Worm (Caenorhabditis elegans): ENCODE results near the gene F55G1.15.

The F55G1.15 gene

DNA sequence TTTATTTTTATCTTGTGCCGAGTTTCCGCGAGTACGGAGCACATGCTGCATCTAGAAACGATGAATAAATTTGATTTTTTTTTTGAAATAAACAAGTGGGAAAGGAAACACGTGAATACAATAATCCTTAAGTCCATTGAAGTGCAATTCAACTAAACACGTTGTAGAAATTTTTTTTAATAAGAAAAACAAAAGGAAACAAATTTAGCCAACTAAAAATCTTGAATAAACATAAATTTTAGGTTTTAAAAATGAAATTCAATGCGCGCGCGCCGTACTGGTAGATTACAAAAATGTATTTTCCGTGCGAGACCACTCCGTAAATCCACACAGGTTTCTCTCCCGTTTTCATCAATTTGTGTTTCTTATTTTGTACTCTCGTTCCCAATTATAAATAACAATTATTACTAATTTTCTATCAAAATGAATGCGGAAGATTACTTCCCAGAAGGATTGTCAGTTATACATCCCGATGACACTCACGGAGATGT, 28.0 kb downstream of the F55G1.15 start, which contains the start of the genes plk-3 and F55G1.6:
plk-3 (minus strand) TSS at position 51 of the 491 bp plus-strand sequence.
F55G1.6 (plus strand) TSS at position 359 of the 491 bp plus-strand sequence.
- TF ChIP-seq hlh-30 (tag; optimal IDR thresholded peaks at IDR 0.05; ENCODE audit: insufficient read depth) (no peak), rbr-2 (tag; optimal IDR thresholded peaks at IDR 0.05) (no peak), dpl-1 (GFP tag; optimal IDR thresholded peaks at IDR 0.05) (no peak), ceh-62 (tag; optimal IDR thresholded peaks at IDR 0.05) (no peak), F10B5.3 (tag; optimal IDR thresholded peaks at IDR 0.05) (no peak), unc-130 (GFP tag; optimal IDR thresholded peaks at IDR 0.05) (peak; percentile 11), R02D3.7 (tag; optimal IDR thresholded peaks at IDR 0.05) (no peak), hif-1 (tag; optimal IDR thresholded peaks at IDR 0.05) (no peak)

- peak; percentile 12 for TF ChIP-seq nhr-28 (tag; optimal IDR thresholded peaks at IDR 0.05)
- TF ChIP-seq nhr-11 (tag; optimal IDR thresholded peaks at IDR 0.05) = no peak
- TF ChIP-seq dmd-6 (GFP tag; IDR thresholded peaks at IDR 0.05) = peak; percentile 40
- no peak for TF ChIP-seq nhr-77 (tag; optimal IDR thresholded peaks at IDR 0.05)
- TF ChIP-seq mdl-1 (tag; optimal IDR thresholded peaks at IDR 0.05) = peak in 1 of 2 experiments; percentile 12
- no peak for TF ChIP-seq saeg-2 (GFP tag; IDR thresholded peaks at IDR 0.05)
- no peak for TF ChIP-seq F37D6.2 (tag; optimal IDR thresholded peaks at IDR 0.05)
- peak in 1 of 2 experiments; percentile 85 for TF ChIP-seq unc-62 (GFP tag; optimal IDR thresholded peaks at IDR 0.05 in 1 of 2)
- TF ChIP-seq unc-62 (tag; optimal IDR thresholded peaks at IDR 0.05) = no peak
Observed at ce11 chrIV:7469782-7470413, 31.3 kb downstream of the F55G1.15 start, which contains the start of gene F55G1.7. F55G1.7 (minus strand) TSS chrIV:7469832.

DNA sequence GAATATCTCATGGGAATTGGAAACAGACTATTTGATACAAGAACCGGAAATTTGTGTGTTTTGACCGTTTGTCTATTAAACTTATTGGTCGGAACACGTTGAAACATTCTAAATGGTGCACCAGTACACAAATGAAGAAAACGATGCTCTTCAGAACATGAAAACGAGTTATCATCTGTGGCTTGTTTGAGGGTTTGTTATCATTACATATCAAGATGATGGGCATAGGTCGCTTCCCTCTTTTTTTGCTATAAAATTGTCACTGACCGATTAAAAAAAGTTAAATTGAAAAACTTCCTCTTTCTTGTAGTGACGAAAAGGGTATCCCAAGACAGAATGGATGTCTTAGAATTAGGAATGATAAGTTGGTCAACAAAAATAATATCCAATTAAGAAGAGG, 32.6 kb downstream of the F55G1.15 start:
- TF ChIP-seq pqm-1 (tag; optimal IDR thresholded peaks at IDR 0.05) = peak; percentile 72
- peak in 1 of 2 experiments; percentile 9 for TF ChIP-seq unc-62 (GFP tag; optimal IDR thresholded peaks at IDR 0.05 in 1 of 2)
- TF ChIP-seq unc-62 (tag; optimal IDR thresholded peaks at IDR 0.05) = no peak
- no peak for TF ChIP-seq pha-4 (GFP tag; IDR thresholded peaks at IDR 0.05)
- no peak for TF ChIP-seq pha-4 (tag; optimal IDR thresholded peaks at IDR 0.05)

ce11 chrIV:7467170-7467569, 34.1 kb downstream of the F55G1.15 start:
- TF ChIP-seq nhr-76 (tag; optimal IDR thresholded peaks at IDR 0.05) = no peak
- peak; percentile 48 for TF ChIP-seq pqm-1 (tag; optimal IDR thresholded peaks at IDR 0.05)
- no peak for TF ChIP-seq nhr-48 (tag; optimal IDR thresholded peaks at IDR 0.05)
- no peak for TF ChIP-seq tag-97 (GFP tag; IDR thresholded peaks at IDR 0.05)
- no peak for TF ChIP-seq ceh-62 (tag; optimal IDR thresholded peaks at IDR 0.05)
- no peak for TF ChIP-seq nhr-28 (tag; optimal IDR thresholded peaks at IDR 0.05)
- no peak for TF ChIP-seq T26A8.4 (GFP tag; IDR thresholded peaks at IDR 0.05)
- 0 out of 2 replicates have a peak, but pooled peaks have one; percentile 15 for TF ChIP-seq tra-1 (GFP tag; IDR thresholded peaks at IDR 0.05)
- TF ChIP-seq set-16 (GFP tag; IDR thresholded peaks at IDR 0.05) = no peak

DNA sequence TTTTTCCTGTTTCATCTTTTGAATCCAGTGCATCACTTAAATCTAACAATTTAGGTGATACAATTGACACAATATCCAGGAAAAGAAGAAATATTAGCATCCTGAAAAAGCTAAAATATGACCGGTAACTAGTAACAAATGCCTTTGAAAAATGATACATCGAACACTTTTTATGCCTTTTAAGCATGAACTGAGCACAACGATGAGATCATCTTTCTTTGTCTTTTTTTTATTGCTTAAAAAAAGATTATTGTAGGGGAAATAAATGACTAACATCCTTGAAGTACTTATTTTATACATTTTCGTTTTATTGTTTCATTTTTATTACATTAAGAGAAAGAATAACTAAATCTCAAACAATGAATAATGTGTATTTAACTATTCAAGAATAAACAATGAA, 35.4 kb downstream of the F55G1.15 start, which contains the start of gene F13B6.3:
F13B6.3 (minus strand) TSS at position 101 of the 400 bp plus-strand sequence.
- TF ChIP-seq ces-1 (GFP tag; optimal IDR thresholded peaks at IDR 0.05) = no peak
- TF ChIP-seq dpl-1 (GFP tag; optimal IDR thresholded peaks at IDR 0.05) = no peak
- TF ChIP-seq attf-4 (tag; optimal IDR thresholded peaks at IDR 0.05) = no peak
- TF ChIP-seq lin-38 (GFP tag; IDR thresholded peaks at IDR 0.05) = no peak
- TF ChIP-seq zfp-3 (GFP tag; conservative IDR thresholded peaks at IDR 0.05) = no peak
- no peak for TF ChIP-seq dmd-8 (GFP tag; IDR thresholded peaks at IDR 0.05)
- TF ChIP-seq lin-1 (GFP tag; IDR thresholded peaks at IDR 0.05) = no peak
- TF ChIP-seq vab-7 (GFP tag; IDR thresholded peaks at IDR 0.05) = no peak
- no peak for TF ChIP-seq duxl-1 (tag; optimal IDR thresholded peaks at IDR 0.05; ENCODE audit: poor library complexity)
- no peak for TF ChIP-seq zfp-2 (tag; optimal IDR thresholded peaks at IDR 0.05)
- TF ChIP-seq ceh-62 (tag; optimal IDR thresholded peaks at IDR 0.05) = no peak
- no peak for TF ChIP-seq Y105C5A.15 (GFP tag; IDR thresholded peaks at IDR 0.05)
- no peak for TF ChIP-seq lin-13 (GFP tag; optimal IDR thresholded peaks at IDR 0.05)
- TF ChIP-seq aly-2 (tag; optimal IDR thresholded peaks at IDR 0.05) = no peak
- no peak for TF ChIP-seq dmd-9 (GFP tag; IDR thresholded peaks at IDR 0.05)
- no peak for TF ChIP-seq snpc-4 (tag; optimal IDR thresholded peaks at IDR 0.05)
